Worm (Caenorhabditis elegans) whole organism, L2 larva: ENCODE measurements around the gene R151.8.

Experiments
- blmp-1 ChIP-seq: sonication (generic microtip); optimal IDR thresholded peaks from 2 replicates; lab custom pipeline; 2017; ENCODE audit warnings: missing genetic modification characterization, mild to moderate bottlenecking, missing compliant biosample characterization, antibody characterized with exemption, moderate library complexity; ENCODE audit not compliant: insufficient read depth
- dmd-4 ChIP-seq: sonication (generic microtip); optimal IDR thresholded peaks from 2 replicates; lab custom pipeline; 2017; ENCODE audit warnings: missing biosample characterization, missing genetic modification characterization
- lin-11 ChIP-seq: fragments of 150-350 bp; sonication (generic microtip); optimal IDR thresholded peaks from 2 replicates; lab custom pipeline; 2014; ENCODE audit warnings: missing biosample characterization, missing genetic modification characterization, inconsistent platforms, mixed read lengths
- lin-13 ChIP-seq: fragments of 150-350 bp; optimal IDR thresholded peaks from 2 replicates; lab custom pipeline; 2014; ENCODE audit warnings: missing biosample characterization, missing genetic modification reagents, missing genetic modification characterization
- mab-5 ChIP-seq: fragments of 150-350 bp; optimal IDR thresholded peaks from 2 replicates; lab custom pipeline; 2014; ENCODE audit warnings: missing biosample characterization, missing genetic modification characterization
- nhr-11 ChIP-seq: fragments of 150-350 bp; optimal IDR thresholded peaks from 2 replicates; lab custom pipeline; 2014; ENCODE audit warnings: missing biosample characterization, missing genetic modification characterization
- nhr-237 ChIP-seq: fragments of 150-350 bp; optimal IDR thresholded peaks from 2 replicates; lab custom pipeline; 2014; ENCODE audit warnings: missing biosample characterization, missing genetic modification characterization
- nhr-77 ChIP-seq: fragments of 150-350 bp; optimal IDR thresholded peaks from 2 replicates; lab custom pipeline; 2014; ENCODE audit warnings: missing biosample characterization, missing genetic modification characterization
- unc-62 ChIP-seq: fragments of 150-350 bp; optimal IDR thresholded peaks from 2 replicates; lab custom pipeline; 2014; ENCODE audit warnings: missing biosample characterization, missing genetic modification reagents, missing genetic modification characterization

ce11 chrIII:7180613-7181012, 49.0 kb downstream of the R151.8 start, which contains the start of gene ndab-2:
- TF ChIP-seq nhr-237 (tag; lab: Kevin White, UChicago) (no peak), lin-11 (tag; lab: Kevin White, UChicago) (no peak), unc-62 (no peak), blmp-1 (tag; lab: Kevin White, UChicago) (no peak), lin-13 (no peak), nhr-77 (tag; lab: Kevin White, UChicago) (no peak), mab-5 (no peak), dmd-4 (tag; lab: Kevin White, UChicago) (no peak), nhr-11 (tag; lab: Kevin White, UChicago) (no peak)
